Worm (Caenorhabditis elegans): ENCODE measurements around the gene T01C3.3.

The T01C3.3 gene

ce11 chrV:14990843-14991242 is 1.6 kb downstream of the T01C3.3 start, which contains the start of the genes cdt-2 and T01C3.2 (continued):
- TF ChIP-seq lin-14 (GFP tag; optimal IDR thresholded peaks at IDR 0.05) (no peak), ets-5 (GFP tag; IDR thresholded peaks at IDR 0.05) (no peak), pax-3 (tag; optimal IDR thresholded peaks at IDR 0.05) (no peak), nhr-76 (tag; optimal IDR thresholded peaks at IDR 0.05) (no peak), C16A3.4 (tag; optimal IDR thresholded peaks at IDR 0.05) (peak; percentile 18), fkh-8 (tag; optimal IDR thresholded peaks at IDR 0.05) (no peak), mep-1 (tag; optimal IDR thresholded peaks at IDR 0.05) (no peak), efl-3 (GFP tag; optimal IDR thresholded peaks at IDR 0.05) (no peak), elt-2 (tag; optimal IDR thresholded peaks at IDR 0.05) (no peak), pqm-1 (tag; optimal IDR thresholded peaks at IDR 0.05) (no peak), alr-1 (tag; optimal IDR thresholded peaks at IDR 0.05; ENCODE audit: borderline replicate concordance) (no peak)

DNA sequence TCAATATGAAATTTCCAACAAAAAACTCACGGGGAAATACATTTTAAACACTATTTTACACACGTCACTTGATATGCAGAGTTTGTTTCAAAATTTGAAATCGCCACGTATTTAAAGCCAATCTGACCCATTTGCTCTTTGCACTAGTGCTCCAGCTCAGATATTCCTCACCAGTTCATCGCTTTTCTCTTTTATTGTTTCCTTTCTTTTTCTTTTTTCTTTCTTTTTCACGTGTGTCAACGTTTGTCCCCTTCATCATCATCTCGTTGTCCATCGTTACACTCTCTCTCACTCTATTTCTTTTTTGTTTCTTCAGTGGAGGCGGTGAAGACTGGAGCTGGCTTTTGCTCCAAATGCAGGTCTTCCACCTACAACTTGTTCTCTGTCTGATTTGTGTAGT is 7.9 kb downstream of the T01C3.3 start, which contains the start of gene F02D8.4:
TSS of gene F02D8.4 (plus strand) at position 301 of the 400 bp plus-strand sequence.
- TF ChIP-seq mdl-1 (tag; optimal IDR thresholded peaks at IDR 0.05) (no peak), C04F5.9 (tag; optimal IDR thresholded peaks at IDR 0.05) (no peak), grh-1 (GFP tag; IDR thresholded peaks at IDR 0.05) (no peak), efl-1 (optimal IDR thresholded peaks at IDR 0.05) (no peak), efl-1 (GFP tag; optimal IDR thresholded peaks at IDR 0.05 in 1 of 2) (peak in 1 of 2 experiments; percentile 51), elt-2 (tag; optimal IDR thresholded peaks at IDR 0.05) (no peak), nhr-12 (tag; optimal IDR thresholded peaks at IDR 0.05) (no peak), tlp-1 (tag; optimal IDR thresholded peaks at IDR 0.05) (no peak), ztf-4 (tag; optimal IDR thresholded peaks at IDR 0.05) (no peak), rnt-1 (tag; optimal IDR thresholded peaks at IDR 0.05) (peak; percentile 29), blmp-1 (tag; optimal IDR thresholded peaks at IDR 0.05) (peak; percentile 44), fkh-4 (tag; optimal IDR thresholded peaks at IDR 0.05; ENCODE audit: borderline replicate concordance) (no peak)

ce11 chrV:14979937-14980336 is 12.5 kb downstream of the T01C3.3 start, which contains the start of gene xbx-1:
Gene xbx-1 (plus strand): TSS chrV:14980237.
- TF ChIP-seq ceh-88 (GFP tag; IDR thresholded peaks at IDR 0.05) (no peak), ceh-63 (GFP tag; optimal IDR thresholded peaks at IDR 0.05) (no peak), mdl-1 (tag; optimal IDR thresholded peaks at IDR 0.05) (no peak), unc-30 (tag; optimal IDR thresholded peaks at IDR 0.05) (no peak), jun-1 (tag; optimal IDR thresholded peaks at IDR 0.05) (no peak), fkh-8 (tag; optimal IDR thresholded peaks at IDR 0.05) (peak; percentile 19), pag-3 (tag; optimal IDR thresholded peaks at IDR 0.05; ENCODE audit: borderline replicate concordance, insufficient read depth) (no peak), ztf-11 (tag; optimal IDR thresholded peaks at IDR 0.05) (no peak)

DNA sequence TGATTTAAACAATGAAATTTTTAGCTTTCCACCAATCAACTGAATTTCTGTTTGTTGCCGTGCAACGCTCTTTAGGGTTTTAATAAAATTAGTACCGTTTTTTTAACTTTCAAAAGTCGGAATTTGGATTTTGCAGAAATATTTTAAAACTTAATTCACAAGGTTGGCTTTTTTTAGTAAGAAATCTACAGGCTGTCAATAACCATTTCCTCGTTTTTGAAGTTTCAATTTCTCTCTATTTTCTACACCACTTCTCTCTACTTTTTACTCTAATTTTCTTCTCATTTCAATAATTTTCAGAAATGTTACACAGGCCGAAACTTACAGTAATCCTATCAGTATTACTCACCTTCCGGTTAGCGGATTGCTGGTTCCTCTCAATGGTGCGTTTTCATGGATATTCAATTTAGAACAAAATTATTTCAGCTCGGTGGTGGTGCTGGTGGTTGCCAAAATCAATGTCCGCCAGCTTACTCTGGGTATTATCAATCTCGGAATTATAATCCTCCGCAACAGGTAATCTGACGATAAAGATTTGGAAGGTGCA is 14.2 kb downstream of the T01C3.3 start, which contains the start of the genes grd-12 and F02D8.1:
TSS of gene grd-12 (plus strand) at position 301 of the 547 bp plus-strand sequence.
TSS of gene F02D8.1 (minus strand) at position 497 of the 547 bp plus-strand sequence.
- TF ChIP-seq rnt-1 (tag; optimal IDR thresholded peaks at IDR 0.05) (no peak), tbx-2 (tag; optimal IDR thresholded peaks at IDR 0.05) (no peak), nhr-11 (tag; optimal IDR thresholded peaks at IDR 0.05) (no peak), ceh-90 (tag; optimal IDR thresholded peaks at IDR 0.05) (no peak), dsc-1 (tag; optimal IDR thresholded peaks at IDR 0.05) (no peak), F16B12.6 (tag; optimal IDR thresholded peaks at IDR 0.05) (no peak)

ce11 chrV:14971136-14971535 is 21.3 kb downstream of the T01C3.3 start, which contains the start of gene nlp-59:
Gene nlp-59 (plus strand): TSS chrV:14971436.
- no peak for TF ChIP-seq aly-2 (tag; optimal IDR thresholded peaks at IDR 0.05)
- TF ChIP-seq nhr-20 (tag; optimal IDR thresholded peaks at IDR 0.05): no peak
- TF ChIP-seq C16A3.4 (tag; optimal IDR thresholded peaks at IDR 0.05): no peak
- no peak for TF ChIP-seq unc-30 (tag; optimal IDR thresholded peaks at IDR 0.05)
- TF ChIP-seq irx-1 (tag; optimal IDR thresholded peaks at IDR 0.05): no peak
- no peak for TF ChIP-seq ets-5 (GFP tag; IDR thresholded peaks at IDR 0.05)
- no peak for TF ChIP-seq isw-1 (GFP tag; IDR thresholded peaks at IDR 0.05)
- TF ChIP-seq grh-1 (GFP tag; IDR thresholded peaks at IDR 0.05): no peak

Data from whole organism, L1 larva.